Comparison of ENCODE assay signal across 7 fruit fly cellular contexts in genomic region chr2L:294452-295362, dm6.
TF ChIP-seq lines count a peak whose summit lies in the region.

U2af38 (minus strand) TSS chr2L:294681.
Stip1 (plus strand) TSS chr2L:295122.

- peak; percentile 35 to 48 for TF ChIP-seq CTCF in S2 (optimal IDR thresholded peaks at IDR 0.05; lab: Kevin White, UChicago)
- TF ChIP-seq CTCF in whole organism, embryonic (GFP tag; optimal IDR thresholded peaks at IDR 0.05; lab: Kevin White, UChicago) = peak; percentile 54

TF ChIP-seq in whole organism, 6 proteins besides CTCF, POLR2A, EP300 and RAD21:
- TF ChIP-seq usp (GFP tag; optimal IDR thresholded peaks at IDR 0.05; lab: Kevin White, UChicago) = no peak
- peak; percentile 73 to 94 for TF ChIP-seq EcR (GFP tag; optimal IDR thresholded peaks at IDR 0.05; lab: Kevin White, UChicago)

TF ChIP-seq in whole organism, adult, 20 proteins besides CTCF, POLR2A, EP300 and RAD21 (continues in another document):
- TF ChIP-seq Crg-1 (GFP tag; optimal IDR thresholded peaks at IDR 0.05; lab: Kevin White, UChicago) (peak; percentile 4), CG12768 (GFP tag; optimal IDR thresholded peaks at IDR 0.05; lab: Kevin White, UChicago) (peak; percentile 5), CG7045 (GFP tag; optimal IDR thresholded peaks at IDR 0.05; lab: Kevin White, UChicago) (no peak), CG11617 (GFP tag; optimal IDR thresholded peaks at IDR 0.05; lab: Kevin White, UChicago) (peak; percentile 30), toe (GFP tag; optimal IDR thresholded peaks at IDR 0.05; lab: Kevin White, UChicago) (no peak), CG33017 (tag; optimal IDR thresholded peaks at IDR 0.05; lab: Kevin White, UChicago) (no peak), Clk (GFP tag; optimal IDR thresholded peaks at IDR 0.05; lab: Kevin White, UChicago) (no peak), cic (GFP tag; optimal IDR thresholded peaks at IDR 0.05; lab: Kevin White, UChicago) (no peak), cnc (optimal IDR thresholded peaks at IDR 0.05; lab: Kevin White, UChicago) (no peak), pad (GFP tag; optimal IDR thresholded peaks at IDR 0.05; lab: Kevin White, UChicago) (peak; percentile 9), bab1 (GFP tag; optimal IDR thresholded peaks at IDR 0.05; lab: Kevin White, UChicago) (peak; percentile 17), CG1620 (GFP tag; optimal IDR thresholded peaks at IDR 0.05; lab: Kevin White, UChicago) (peak; percentile 14), CG14711 (tag; optimal IDR thresholded peaks at IDR 0.05; lab: Kevin White, UChicago) (peak; percentile 98), CG5204 (GFP tag; optimal IDR thresholded peaks at IDR 0.05; lab: Kevin White, UChicago) (no peak), Hr96 (GFP tag; optimal IDR thresholded peaks at IDR 0.05; lab: Kevin White, UChicago) (no peak), Mnt (GFP tag; optimal IDR thresholded peaks at IDR 0.05; lab: Kevin White, UChicago) (peak; percentile 49), CG7101 (tag; optimal IDR thresholded peaks at IDR 0.05; lab: Kevin White, UChicago) (peak; percentile 54), tj (GFP tag; optimal IDR thresholded peaks at IDR 0.05; lab: Kevin White, UChicago) (peak; percentile 62)

TF ChIP-seq in whole organism, embryonic, 481 proteins besides CTCF, POLR2A, EP300 and RAD21 (continues in another document):
- TF ChIP-seq tap (tag; optimal IDR thresholded peaks at IDR 0.05; lab: Kevin White, UChicago) (no peak), Hmx (GFP tag; optimal IDR thresholded peaks at IDR 0.05; lab: Kevin White, UChicago) (no peak), mirr (GFP tag; optimal IDR thresholded peaks at IDR 0.05; lab: Kevin White, UChicago) (no peak), CG11696 (GFP tag; IDR thresholded peaks at IDR 0.05; lab: Robert Waterston, UW) (no peak), ham (GFP tag; IDR thresholded peaks at IDR 0.05; lab: Robert Waterston, UW) (no peak), Abd-B (GFP tag; optimal IDR thresholded peaks at IDR 0.05; lab: Kevin White, UChicago) (no peak), kni (GFP tag; optimal IDR thresholded peaks at IDR 0.05; lab: Kevin White, UChicago) (no peak), CG7357 (GFP tag; IDR thresholded peaks at IDR 0.05; lab: Robert Waterston, UW) (no peak), zfh2 (GFP tag; optimal IDR thresholded peaks at IDR 0.05; lab: Kevin White, UChicago) (peak; percentile 6), D19B (GFP tag; optimal IDR thresholded peaks at IDR 0.05; lab: Kevin White, UChicago) (no peak), ssp (GFP tag; IDR thresholded peaks at IDR 0.05; lab: Robert Waterston, UW) (0 out of 2 replicates have a peak, but pooled peaks have one; percentile 12), Mad (GFP tag; optimal IDR thresholded peaks at IDR 0.05; lab: Kevin White, UChicago) (no peak), CG14860 (GFP tag; IDR thresholded peaks at IDR 0.05; lab: Robert Waterston, UW; ENCODE audit: partially characterized antibody) (0 out of 3 replicates have a peak, but pooled peaks have one; percentile 27), CG12071 (GFP tag; optimal IDR thresholded peaks at IDR 0.05; lab: Kevin White, UChicago) (no peak), Usf (GFP tag; optimal IDR thresholded peaks at IDR 0.05; lab: Kevin White, UChicago) (no peak), z (GFP tag; IDR thresholded peaks at IDR 0.05; lab: Robert Waterston, UW) (no peak), Max (GFP tag; optimal IDR thresholded peaks at IDR 0.05; lab: Kevin White, UChicago) (no peak), MBD-R2 (GFP tag; IDR thresholded peaks at IDR 0.05; lab: Robert Waterston, UW) (peak; percentile 55)

TF ChIP-seq in whole organism, prepupa, 60 proteins besides CTCF, POLR2A, EP300 and RAD21:
- TF ChIP-seq CG6854 (GFP tag; optimal IDR thresholded peaks at IDR 0.05; lab: Kevin White, UChicago) = no peak
- TF ChIP-seq net (GFP tag; optimal IDR thresholded peaks at IDR 0.05; lab: Kevin White, UChicago) = no peak
- TF ChIP-seq CG1621 (tag; optimal IDR thresholded peaks at IDR 0.05; lab: Kevin White, UChicago) = no peak
- no peak for TF ChIP-seq cyc (GFP tag; optimal IDR thresholded peaks at IDR 0.05; lab: Kevin White, UChicago)
- no peak for TF ChIP-seq Gug (GFP tag; IDR thresholded peaks at IDR 0.05; lab: Robert Waterston, UW)
- no peak for TF ChIP-seq pdm3 (GFP tag; optimal IDR thresholded peaks at IDR 0.05; lab: Kevin White, UChicago)
- TF ChIP-seq eg (GFP tag; IDR thresholded peaks at IDR 0.05; lab: Robert Waterston, UW) = no peak
- no peak for TF ChIP-seq CG11902 (GFP tag; optimal IDR thresholded peaks at IDR 0.05; lab: Kevin White, UChicago)
- TF ChIP-seq CG6276 (GFP tag; optimal IDR thresholded peaks at IDR 0.05; lab: Kevin White, UChicago) = no peak
- no peak for TF ChIP-seq Sox15 (GFP tag; optimal IDR thresholded peaks at IDR 0.05; lab: Kevin White, UChicago)
- peak; percentile 3 for TF ChIP-seq CG31627 (GFP tag; optimal IDR thresholded peaks at IDR 0.05; lab: Kevin White, UChicago)
- TF ChIP-seq CG6792 (GFP tag; optimal IDR thresholded peaks at IDR 0.05; lab: Kevin White, UChicago) = no peak
- TF ChIP-seq acj6 (GFP tag; optimal IDR thresholded peaks at IDR 0.05; lab: Kevin White, UChicago) = peak; percentile 9
- peak; percentile 20 for TF ChIP-seq Sox14 (GFP tag; optimal IDR thresholded peaks at IDR 0.05; lab: Kevin White, UChicago)
- TF ChIP-seq ss (GFP tag; optimal IDR thresholded peaks at IDR 0.05; lab: Kevin White, UChicago) = peak in 1 of 2 experiments; percentile 12
- peak; percentile 64 for TF ChIP-seq Eip78C (GFP tag; lab: Kevin White, UChicago)
- TF ChIP-seq CG8632 (GFP tag; optimal IDR thresholded peaks at IDR 0.05; lab: Kevin White, UChicago) = no peak
- no peak for TF ChIP-seq CG11762 (GFP tag; optimal IDR thresholded peaks at IDR 0.05; lab: Kevin White, UChicago; ENCODE audit: insufficient read depth)

TF ChIP-seq in whole organism, pupa, 21 proteins besides CTCF, POLR2A, EP300 and RAD21:
- TF ChIP-seq CG8301 (tag; optimal IDR thresholded peaks at IDR 0.05; lab: Kevin White, UChicago) (no peak), CG4496 (GFP tag; IDR thresholded peaks at IDR 0.05; lab: Robert Waterston, UW) (no peak), CG12605 (GFP tag; IDR thresholded peaks at IDR 0.05; lab: Robert Waterston, UW) (no peak), EcR (GFP tag; optimal IDR thresholded peaks at IDR 0.05; lab: Kevin White, UChicago) (peak; percentile 99), CG10348 (GFP tag; IDR thresholded peaks at IDR 0.05; lab: Robert Waterston, UW) (no peak), CG15710 (tag; optimal IDR thresholded peaks at IDR 0.05; lab: Kevin White, UChicago) (no peak), D1 (tag; optimal IDR thresholded peaks at IDR 0.05; lab: Kevin White, UChicago) (no peak), fd96Ca (GFP tag; IDR thresholded peaks at IDR 0.05; lab: Robert Waterston, UW) (no peak)
TF ChIP-seq in whole organism, pupa: peak in this region for 1.

TF ChIP-seq in whole organism, wandering third instar larva, 38 proteins besides CTCF, POLR2A, EP300 and RAD21:
- TF ChIP-seq Hnf4 (GFP tag; optimal IDR thresholded peaks at IDR 0.05; lab: Kevin White, UChicago) (no peak), Dif (GFP tag; optimal IDR thresholded peaks at IDR 0.05; lab: Kevin White, UChicago; ENCODE audit: partially characterized antibody) (no peak), Sp1 (GFP tag; optimal IDR thresholded peaks at IDR 0.05; lab: Kevin White, UChicago) (peak; percentile 28), Hr83 (GFP tag; optimal IDR thresholded peaks at IDR 0.05; lab: Kevin White, UChicago; ENCODE audit: poor library complexity, severe bottlenecking) (peak; percentile 29), usp (GFP tag; optimal IDR thresholded peaks at IDR 0.05; lab: Kevin White, UChicago) (no peak), sv (GFP tag; optimal IDR thresholded peaks at IDR 0.05; lab: Kevin White, UChicago) (peak; percentile 6), sage (GFP tag; optimal IDR thresholded peaks at IDR 0.05; lab: Kevin White, UChicago) (no peak), br (GFP tag; optimal IDR thresholded peaks at IDR 0.05; lab: Kevin White, UChicago) (no peak), fru (GFP tag; optimal IDR thresholded peaks at IDR 0.05; lab: Kevin White, UChicago) (no peak), foxo (GFP tag; optimal IDR thresholded peaks at IDR 0.05; lab: Kevin White, UChicago) (no peak), brk (GFP tag; optimal IDR thresholded peaks at IDR 0.05; lab: Kevin White, UChicago) (no peak), Abd-B (GFP tag; optimal IDR thresholded peaks at IDR 0.05; lab: Kevin White, UChicago) (no peak), HLH106 (tag; optimal IDR thresholded peaks at IDR 0.05; lab: Kevin White, UChicago) (peak; percentile 14), dmrt93B (GFP tag; optimal IDR thresholded peaks at IDR 0.05; lab: Kevin White, UChicago) (no peak), N (GFP tag; optimal IDR thresholded peaks at IDR 0.05; lab: Kevin White, UChicago) (no peak), rgr (GFP tag; optimal IDR thresholded peaks at IDR 0.05; lab: Kevin White, UChicago) (peak; percentile 36)
